Worm (Caenorhabditis elegans) whole organism, L3 larva: ENCODE measurements around the gene C55C3.8.

Experiments
- ama-1 ChIP-seq: fragments of 150-350 bp; optimal IDR thresholded peaks from 2 replicates; lab custom pipeline; 2018
- elt-1 ChIP-seq: fragments of 150-350 bp; optimal IDR thresholded peaks from 2 replicates; lab custom pipeline; 2014; ENCODE audit warnings: missing biosample characterization, missing genetic modification characterization
- nhr-12 ChIP-seq: fragments of 150-350 bp; optimal IDR thresholded peaks from 2 replicates; lab custom pipeline; 2014; ENCODE audit warnings: missing biosample characterization, missing genetic modification characterization
- nhr-28 ChIP-seq: fragments of 150-350 bp; optimal IDR thresholded peaks from 2 replicates; lab custom pipeline; 2014; ENCODE audit warnings: missing biosample characterization, missing genetic modification characterization
- snpc-4 ChIP-seq: fragments of 150-350 bp; optimal IDR thresholded peaks from 2 replicates; lab custom pipeline; 2014; ENCODE audit warnings: missing biosample characterization, missing genetic modification characterization

DNA sequence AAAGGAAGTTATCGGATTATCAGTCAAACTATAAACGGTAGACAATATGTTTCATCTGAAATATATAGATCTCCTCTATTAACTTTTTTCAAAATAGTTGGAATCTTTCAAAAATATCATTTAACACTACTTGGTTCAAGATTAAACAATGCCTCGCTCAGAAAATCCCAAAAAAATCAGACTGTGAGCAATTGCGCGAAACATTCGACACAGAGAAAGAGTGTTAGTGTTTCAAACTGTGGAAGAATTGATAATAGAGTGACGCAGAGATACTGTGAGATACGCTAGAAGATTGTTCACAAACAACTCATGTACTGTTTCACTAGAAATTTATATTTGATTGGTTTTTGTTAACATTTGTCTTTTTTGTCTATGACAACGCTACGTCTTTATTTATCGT, 50.2 kb downstream of the C55C3.8 start, which contains the start of gene chil-11:
- TF ChIP-seq snpc-4 (tag; lab: Kevin White, UChicago) (no peak), elt-1 (tag; lab: Kevin White, UChicago) (no peak), ama-1 (no peak), nhr-28 (tag; lab: Kevin White, UChicago) (no peak), nhr-12 (tag; lab: Kevin White, UChicago) (no peak)
